Fruit fly (Drosophila melanogaster): ENCODE measurements around the gene CG32148.

Gene CG32148

dm6 chr3L:15072149-15072548 lies 48.9 kb downstream of the CG32148 start:
- TF ChIP-seq lbe (GFP tag; optimal IDR thresholded peaks at IDR 0.05) (no peak), tap (tag; optimal IDR thresholded peaks at IDR 0.05) (no peak), CG1603 (tag; optimal IDR thresholded peaks at IDR 0.05) (peak; percentile 20), CG5245 (GFP tag; optimal IDR thresholded peaks at IDR 0.05) (no peak), CG2199 (GFP tag; IDR thresholded peaks at IDR 0.05) (0 out of 3 replicates have a peak, but pooled peaks have one; percentile 52), bbx (GFP tag; IDR thresholded peaks at IDR 0.05; ENCODE audit: partially characterized antibody) (peak; percentile 52; the same call in 1 of the 2 replicates), Meics (GFP tag; optimal IDR thresholded peaks at IDR 0.05) (peak; percentile 90), CG6254 (GFP tag; optimal IDR thresholded peaks at IDR 0.05) (no peak), ci (GFP tag; IDR thresholded peaks at IDR 0.05) (0 out of 3 replicates have a peak, but pooled peaks have one; percentile 41), CG3163 (GFP tag; optimal IDR thresholded peaks at IDR 0.05) (peak; percentile 74), CG7372 (GFP tag; IDR thresholded peaks at IDR 0.05) (no peak), stwl (tag; optimal IDR thresholded peaks at IDR 0.05) (peak; percentile 46), Dad (GFP tag; optimal IDR thresholded peaks at IDR 0.05) (no peak), z (GFP tag; IDR thresholded peaks at IDR 0.05) (peak; percentile 69; the same call in 1 of the 3 replicates), Myb (GFP tag; optimal IDR thresholded peaks at IDR 0.05) (peak; percentile 97), CG4730 (GFP tag; IDR thresholded peaks at IDR 0.05) (no peak), Trl (optimal IDR thresholded peaks at IDR 0.05) (peak; percentile 32 to 37), Trl (GFP tag; optimal IDR thresholded peaks at IDR 0.05) (no peak), CTCF (GFP tag; optimal IDR thresholded peaks at IDR 0.05) (peak; percentile 77), unc-4 (GFP tag; IDR thresholded peaks at IDR 0.05; ENCODE audit: partially characterized antibody) (no peak), CG13287 (GFP tag; IDR thresholded peaks at IDR 0.05; ENCODE audit: partially characterized antibody) (peak; percentile 42), nerfin-2 (GFP tag; IDR thresholded peaks at IDR 0.05; ENCODE audit: partially characterized antibody) (0 out of 2 replicates have a peak, but pooled peaks have one; percentile 25), ap (GFP tag; IDR thresholded peaks at IDR 0.05) (no peak), knrl (GFP tag; IDR thresholded peaks at IDR 0.05; ENCODE audit: partially characterized antibody) (0 out of 3 replicates have a peak, but pooled peaks have one; percentile 26), CG15073 (GFP tag; optimal IDR thresholded peaks at IDR 0.05) (no peak), pnt (GFP tag; optimal IDR thresholded peaks at IDR 0.05) (no peak), CG4328 (GFP tag; optimal IDR thresholded peaks at IDR 0.05) (no peak), CG31365 (tag; optimal IDR thresholded peaks at IDR 0.05) (peak; percentile 3), fd3F (GFP tag; optimal IDR thresholded peaks at IDR 0.05) (no peak), pzg (GFP tag; optimal IDR thresholded peaks at IDR 0.05) (peak; percentile 11), CG12155 (GFP tag; optimal IDR thresholded peaks at IDR 0.05) (no peak), CG17186 (GFP tag; optimal IDR thresholded peaks at IDR 0.05) (no peak), CG32532 (GFP tag; IDR thresholded peaks at IDR 0.05) (0 out of 2 replicates have a peak, but pooled peaks have one; percentile 10), gfzf (GFP tag; optimal IDR thresholded peaks at IDR 0.05) (peak; percentile 25), Fer3 (tag; optimal IDR thresholded peaks at IDR 0.05) (no peak), gcm2 (GFP tag; optimal IDR thresholded peaks at IDR 0.05) (no peak), CG9215 (GFP tag; IDR thresholded peaks at IDR 0.05) (no peak), Sry-δ (GFP tag; optimal IDR thresholded peaks at IDR 0.05) (peak; percentile 7), E2f2 (GFP tag; IDR thresholded peaks at IDR 0.05) (peak; percentile 42; the same call in 1 of the 2 replicates), CG10979 (tag; optimal IDR thresholded peaks at IDR 0.05) (no peak), CG33557 (GFP tag; optimal IDR thresholded peaks at IDR 0.05) (no peak), CG6791 (GFP tag; IDR thresholded peaks at IDR 0.05; ENCODE audit: partially characterized antibody) (peak; percentile 47; the same call in 1 of the 3 replicates), HmgD (GFP tag; optimal IDR thresholded peaks at IDR 0.05) (peak; percentile 0), amos (GFP tag; IDR thresholded peaks at IDR 0.05; ENCODE audit: partially characterized antibody) (peak; percentile 19; the same call in 1 of the 2 replicates), pita (GFP tag; optimal IDR thresholded peaks at IDR 0.05) (peak; percentile 67), CG18599 (GFP tag; optimal IDR thresholded peaks at IDR 0.05) (no peak), sens (GFP tag) (no peak), CG11504 (tag; optimal IDR thresholded peaks at IDR 0.05) (peak; percentile 71), ato (GFP tag; IDR thresholded peaks at IDR 0.05; ENCODE audit: partially characterized antibody) (0 out of 2 replicates have a peak, but pooled peaks have one; percentile 46), YL-1 (GFP tag; optimal IDR thresholded peaks at IDR 0.05) (no peak)

All from whole organism, embryonic.